Fruit fly (Drosophila melanogaster): ENCODE results near the gene SmE.

- TF ChIP-seq CG11617 (GFP tag; optimal IDR thresholded peaks at IDR 0.05) (no peak), CG5204 (GFP tag; optimal IDR thresholded peaks at IDR 0.05) (no peak), cic (GFP tag; optimal IDR thresholded peaks at IDR 0.05) (no peak), CG12768 (GFP tag; optimal IDR thresholded peaks at IDR 0.05) (no peak), CG7045 (GFP tag; optimal IDR thresholded peaks at IDR 0.05) (no peak), pad (GFP tag; optimal IDR thresholded peaks at IDR 0.05) (no peak), Clk (GFP tag; optimal IDR thresholded peaks at IDR 0.05) (no peak), toe (GFP tag; optimal IDR thresholded peaks at IDR 0.05) (no peak), Crg-1 (GFP tag; optimal IDR thresholded peaks at IDR 0.05) (no peak), CG7101 (tag; optimal IDR thresholded peaks at IDR 0.05) (no peak), bab1 (GFP tag; optimal IDR thresholded peaks at IDR 0.05) (no peak), CG33017 (tag; optimal IDR thresholded peaks at IDR 0.05) (no peak), ovo (GFP tag; optimal IDR thresholded peaks at IDR 0.05) (no peak)
Measured at dm6 chr2L:7885271-7885670, at the start of gene SmE, which contains the start of gene CG34132.
